Worm (Caenorhabditis elegans) whole organism, young adult: ENCODE data around the gene dyf-4.

Experiments used
- F22D6.2 ChIP-seq: sonication (generic microtip); optimal IDR thresholded peaks from 2 replicates; lab custom pipeline; 2016; ENCODE audit warnings: mild to moderate bottlenecking, missing genetic modification characterization, missing compliant biosample characterization
- Y95B8A.8 ChIP-seq: fragments of 200-800 bp; sonication (Bioruptor generic); IDR thresholded peaks from 2 replicates; pipeline ENCODE4 v1.3.6; 2022; ENCODE audit warnings: missing genetic modification reagents, missing genetic modification characterization, missing compliant biosample characterization
- aptf-2 ChIP-seq: fragments of 200-800 bp; sonication (Bioruptor generic); conservative IDR thresholded peaks from 2 replicates; pipeline ENCODE4 v1.3.6; 2022; ENCODE audit warnings: missing genetic modification reagents, missing genetic modification characterization, missing compliant biosample characterization
- dpl-1 ChIP-seq: fragments of 150-350 bp; optimal IDR thresholded peaks from 2 replicates; lab custom pipeline; 2014; ENCODE audit warnings: missing biosample characterization, missing genetic modification reagents, missing genetic modification characterization
- efl-1 ChIP-seq: fragments of 150-350 bp; optimal IDR thresholded peaks from 2 replicates; lab custom pipeline; 2014; ENCODE audit warnings: missing biosample characterization, missing genetic modification reagents, missing genetic modification characterization
- ets-4 ChIP-seq: fragments of 200-800 bp; sonication (Bioruptor generic); optimal IDR thresholded peaks from 2 replicates; lab custom pipeline; 2018; ENCODE audit warnings: mild to moderate bottlenecking, missing genetic modification characterization, missing compliant biosample characterization
- lin-40 ChIP-seq: sonication (generic microtip); optimal IDR thresholded peaks from 2 replicates; lab custom pipeline; 2016; ENCODE audit warnings: missing genetic modification characterization, mild to moderate bottlenecking, missing compliant biosample characterization, missing genotype, missing genetic modification reagents
- mcd-1 ChIP-seq: fragments of 200-800 bp; sonication (Bioruptor generic); IDR thresholded peaks from 2 replicates; pipeline ENCODE4 v1.3.6; 2022; ENCODE audit warnings: missing genetic modification reagents, missing genetic modification characterization, missing compliant biosample characterization
- snpc-4 ChIP-seq, 5 experiments: fragments of 150-350 bp in 1 of 5; sonication (generic microtip) in 4 of 5; optimal IDR thresholded peaks; 2 replicates each; lab custom pipeline; 2014 to 2018; ENCODE audit warnings: missing genetic modification characterization in 5 of 5, missing biosample characterization in 3 of 5, antibody characterized with exemption in 2 of 5, mild to moderate bottlenecking in 2 of 5, missing compliant biosample characterization in 2 of 5, missing genotype in 2 of 5, moderate library complexity in 2 of 5, missing genetic modification reagents in 1 of 5
- unc-130 ChIP-seq: sonication (generic microtip); optimal IDR thresholded peaks from 2 replicates; lab custom pipeline; 2016; ENCODE audit warnings: missing genetic modification reagents, missing genetic modification characterization, missing compliant biosample characterization
- unc-62 ChIP-seq: fragments of 150-350 bp; optimal IDR thresholded peaks from 2 replicates; lab custom pipeline; 2014; ENCODE audit warnings: missing biosample characterization, missing genetic modification reagents, missing genetic modification characterization
- ztf-28 ChIP-seq: fragments of 200-800 bp; sonication (Bioruptor generic); IDR thresholded peaks from 2 replicates; pipeline ENCODE4 v1.3.6; 2022; ENCODE audit warnings: missing genetic modification reagents, missing genetic modification characterization, missing compliant biosample characterization

DNA sequence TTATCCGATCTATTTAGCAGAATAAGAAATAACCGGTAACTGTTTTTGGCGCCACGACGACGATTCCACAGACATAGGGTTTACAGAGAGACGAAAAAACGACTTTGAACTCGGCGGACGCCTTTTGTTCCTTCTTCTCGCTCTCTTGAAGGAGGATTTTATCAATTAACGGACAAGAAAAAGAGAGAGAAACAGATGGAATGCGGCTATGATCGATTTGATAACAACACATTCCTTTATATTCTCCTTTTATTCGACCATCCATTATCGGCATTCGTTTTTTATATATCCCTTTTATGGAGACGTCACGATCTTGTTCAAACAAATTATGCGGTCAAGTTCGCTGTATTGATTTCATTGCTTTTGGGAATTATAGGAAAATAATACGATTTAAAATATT is 23.3 kb upstream of the dyf-4 start:
- TF ChIP-seq Y95B8A.8 (GFP tag; lab: Robert Waterston, UW) (no peak), F22D6.2 (tag; lab: Kevin White, UChicago) (no peak), ets-4 (GFP tag; lab: Kevin White, UChicago) (no peak), aptf-2 (GFP tag; lab: Robert Waterston, UW) (no peak), mcd-1 (GFP tag; lab: Robert Waterston, UW) (no peak), dpl-1 (GFP tag; lab: Kevin White, UChicago) (no peak), snpc-4 (GFP tag; optimal IDR thresholded peaks at IDR 0.05; lab: Kevin White, UChicago) (no peak), snpc-4 (tag; optimal IDR thresholded peaks at IDR 0.05; lab: Kevin White, UChicago) (no peak), ztf-28 (GFP tag; lab: Robert Waterston, UW) (no peak), efl-1 (GFP tag; lab: Kevin White, UChicago) (no peak), unc-130 (GFP tag; lab: Kevin White, UChicago) (no peak), lin-40 (tag; lab: Kevin White, UChicago) (no peak), unc-62 (no peak)
